Fruit fly (Drosophila melanogaster) whole organism, embryonic: ENCODE measurements around the gene Bmcp.

Experiments
- Ada2b ChIP-seq: fragments of 200-800 bp; sonication (Bioruptor generic); IDR thresholded peaks from 2 replicates; pipeline ENCODE4 v1.3.6; 2022; ENCODE audit warnings: missing biosample characterization, missing genetic modification characterization
- CG10366 ChIP-seq: fragments of 200-800 bp; sonication (Bioruptor generic); IDR thresholded peaks from 2 replicates; pipeline ENCODE4 v1.3.6; 2022; ENCODE audit warnings: missing biosample characterization, missing genetic modification characterization
- CG1233 ChIP-seq: fragments of 200-800 bp; sonication (Bioruptor generic); optimal IDR thresholded peaks from 4 replicates; lab custom pipeline; 2018; ENCODE audit warnings: missing biosample characterization, mild to moderate bottlenecking, missing genetic modification characterization
- CG13424 ChIP-seq: fragments of 200-800 bp; sonication (Bioruptor generic); optimal IDR thresholded peaks from 2 replicates; lab custom pipeline; 2019; ENCODE audit warnings: missing biosample characterization, mild to moderate bottlenecking, missing genetic modification characterization, moderate library complexity
- CG13894 ChIP-seq: fragments of 200-800 bp; sonication (Bioruptor generic); optimal IDR thresholded peaks from 3 replicates; lab custom pipeline; 2018; ENCODE audit warnings: missing biosample characterization, mild to moderate bottlenecking, missing genetic modification characterization, moderate library complexity
- CG14667 ChIP-seq: fragments of 200-800 bp; sonication (Bioruptor generic); IDR thresholded peaks from 2 replicates; pipeline ENCODE4 v1.3.6; 2022; ENCODE audit warnings: missing biosample characterization, missing genetic modification characterization
- CG14710 ChIP-seq: fragments of 200-800 bp; sonication (Bioruptor generic); optimal IDR thresholded peaks from 3 replicates; lab custom pipeline; 2019; ENCODE audit warnings: missing biosample characterization, mild to moderate bottlenecking, missing genetic modification characterization, moderate library complexity
- CG18011 ChIP-seq: fragments of 200-800 bp; sonication (Bioruptor generic); optimal IDR thresholded peaks from 2 replicates; lab custom pipeline; 2017; ENCODE audit warnings: missing biosample characterization, missing genetic modification characterization, mild to moderate bottlenecking, moderate library complexity, missing genotype
- CG1832 ChIP-seq: fragments of 200-800 bp; sonication (Bioruptor generic); optimal IDR thresholded peaks from 2 replicates; lab custom pipeline; 2017; ENCODE audit warnings: missing biosample characterization, mild to moderate bottlenecking, missing genetic modification characterization, inconsistent platforms
- CG2678 ChIP-seq: fragments of 200-800 bp; sonication (Bioruptor generic); optimal IDR thresholded peaks from 3 replicates; lab custom pipeline; 2019; ENCODE audit warnings: missing biosample characterization, mild to moderate bottlenecking, missing genetic modification characterization, moderate library complexity
- CG30431 ChIP-seq: fragments of 200-800 bp; sonication (Bioruptor generic); optimal IDR thresholded peaks from 2 replicates; lab custom pipeline; 2017; ENCODE audit warnings: missing biosample characterization, missing genetic modification characterization
- CG3281 ChIP-seq: fragments of 200-800 bp; sonication (Bioruptor generic); optimal IDR thresholded peaks from 3 replicates; lab custom pipeline; 2017; ENCODE audit warnings: missing biosample characterization, mild to moderate bottlenecking, missing genetic modification characterization
- CG6765 ChIP-seq: fragments of 200-800 bp; sonication (Bioruptor generic); optimal IDR thresholded peaks from 3 replicates; lab custom pipeline; 2017; ENCODE audit warnings: missing biosample characterization, mild to moderate bottlenecking, missing genetic modification characterization
- CG7786 ChIP-seq: fragments of 200-800 bp; sonication (Bioruptor generic); optimal IDR thresholded peaks from 2 replicates; lab custom pipeline; 2016; ENCODE audit warnings: missing biosample characterization, missing genetic modification characterization
- CG8290 ChIP-seq, 3 experiments: fragments of 200-800 bp; sonication (Bioruptor generic); optimal IDR thresholded peaks; 2 replicates each; lab custom pipeline; 2016 to 2019; ENCODE audit warnings: missing biosample characterization in 3 of 3, missing genetic modification characterization in 3 of 3, mild to moderate bottlenecking in 2 of 3, moderate library complexity in 1 of 3
- CG8478 ChIP-seq: fragments of >200 bp; optimal IDR thresholded peaks from 2 replicates; lab custom pipeline; 2018
- CG9932 ChIP-seq: fragments of 200-800 bp; sonication (Bioruptor generic); IDR thresholded peaks from 2 replicates; pipeline ENCODE4 v1.3.6; 2022; ENCODE audit warnings: missing biosample characterization, missing genetic modification characterization
- Dad ChIP-seq: fragments of 200-800 bp; sonication (Bioruptor generic); optimal IDR thresholded peaks from 3 replicates; lab custom pipeline; 2016; ENCODE audit warnings: missing biosample characterization, missing genetic modification characterization
- Dip3 ChIP-seq: fragments of 200-800 bp; sonication (Bioruptor generic); optimal IDR thresholded peaks from 3 replicates; lab custom pipeline; 2016; ENCODE audit warnings: missing biosample characterization, missing genetic modification characterization
- Fer1 ChIP-seq: fragments of 200-800 bp; sonication (Bioruptor generic); optimal IDR thresholded peaks from 2 replicates; lab custom pipeline; 2017; ENCODE audit warnings: missing biosample characterization, mild to moderate bottlenecking, missing genetic modification characterization
- Mad ChIP-seq: fragments of 200-800 bp; sonication (Bioruptor generic); optimal IDR thresholded peaks from 2 replicates; lab custom pipeline; 2016; ENCODE audit warnings: missing biosample characterization, missing genetic modification characterization
- Max ChIP-seq: fragments of 200-800 bp; sonication (Bioruptor generic); optimal IDR thresholded peaks from 2 replicates; lab custom pipeline; 2016; ENCODE audit warnings: missing biosample characterization, mild to moderate bottlenecking, missing genetic modification characterization
- NC2α ChIP-seq: fragments of 200-800 bp; sonication (Bioruptor generic); optimal IDR thresholded peaks from 2 replicates; lab custom pipeline; 2016; ENCODE audit warnings: missing biosample characterization, missing genetic modification characterization
- NC2β ChIP-seq: fragments of 200-800 bp; sonication (Bioruptor generic); optimal IDR thresholded peaks from 2 replicates; lab custom pipeline; 2016; ENCODE audit warnings: missing biosample characterization, missing genetic modification characterization
- Rfx ChIP-seq: fragments of 200-800 bp; sonication (Bioruptor generic); IDR thresholded peaks from 2 replicates; pipeline ENCODE4 v1.3.6; 2022; ENCODE audit warnings: missing biosample characterization, missing genetic modification characterization
- Tbp ChIP-seq: fragments of >200 bp; optimal IDR thresholded peaks from 2 replicates; lab custom pipeline; 2018; ENCODE audit warnings: missing biosample characterization, missing genetic modification characterization
- Trl ChIP-seq, 3 experiments: fragments of >200 bp in 2 of 3; fragments of 200-800 bp in 1 of 3; sonication (Bioruptor generic) in 1 of 3; optimal IDR thresholded peaks; 2 replicates in 1 of 3; 3 replicates in 2 of 3; lab custom pipeline; 2016 to 2017; ENCODE audit warnings: missing biosample characterization in 1 of 3, missing genetic modification characterization in 1 of 3
- al ChIP-seq: fragments of 200-800 bp; sonication (Bioruptor generic); IDR thresholded peaks from 2 replicates; pipeline ENCODE4 v1.3.6; 2022; ENCODE audit warnings: missing biosample characterization, missing genetic modification characterization
- amos ChIP-seq: fragments of 200-800 bp; sonication (Bioruptor generic); IDR thresholded peaks from 2 replicates; pipeline ENCODE4 v1.3.6; 2022; ENCODE audit warnings: missing biosample characterization, missing genetic modification characterization; ENCODE audit not compliant: partially characterized antibody
- chinmo ChIP-seq: fragments of 200-800 bp; sonication (Bioruptor generic); IDR thresholded peaks from 4 replicates; pipeline ENCODE4 v1.3.6; 2022; ENCODE audit warnings: missing biosample characterization, missing genetic modification characterization; ENCODE audit not compliant: partially characterized antibody
- da ChIP-seq: fragments of 200-800 bp; sonication (Bioruptor generic); optimal IDR thresholded peaks from 2 replicates; lab custom pipeline; 2016; ENCODE audit warnings: missing biosample characterization, missing genetic modification characterization
- dati ChIP-seq: fragments of 200-800 bp; sonication (Bioruptor generic); IDR thresholded peaks from 2 replicates; pipeline ENCODE4 v1.3.6; 2022; ENCODE audit warnings: missing biosample characterization, missing genetic modification characterization
- dm ChIP-seq: fragments of 200-800 bp; sonication (Bioruptor generic); optimal IDR thresholded peaks from 3 replicates; lab custom pipeline; 2016; ENCODE audit warnings: missing biosample characterization, missing genetic modification characterization
- ems ChIP-seq: fragments of 200-800 bp; sonication (Bioruptor generic); optimal IDR thresholded peaks from 3 replicates; lab custom pipeline; 2016; ENCODE audit warnings: missing biosample characterization, missing genetic modification characterization
- gem ChIP-seq: fragments of 200-800 bp; sonication (Bioruptor generic); optimal IDR thresholded peaks from 2 replicates; lab custom pipeline; 2019; ENCODE audit warnings: missing biosample characterization, mild to moderate bottlenecking, missing genetic modification characterization, moderate library complexity
- h ChIP-seq: fragments of >200 bp; optimal IDR thresholded peaks from 2 replicates; lab custom pipeline; 2017
- ind ChIP-seq: fragments of 200-800 bp; sonication (Bioruptor generic); optimal IDR thresholded peaks from 3 replicates; lab custom pipeline; 2016; ENCODE audit warnings: missing biosample characterization, missing genetic modification characterization
- inv ChIP-seq: fragments of 200-800 bp; sonication (Bioruptor generic); IDR thresholded peaks from 2 replicates; pipeline ENCODE4 v1.3.6; 2022; ENCODE audit warnings: missing biosample characterization, missing genetic modification characterization; ENCODE audit not compliant: partially characterized antibody
- kay ChIP-seq: fragments of 200-800 bp; sonication (Bioruptor generic); optimal IDR thresholded peaks from 2 replicates; lab custom pipeline; 2016; ENCODE audit warnings: missing biosample characterization, missing genetic modification characterization
- ken ChIP-seq: fragments of 200-800 bp; sonication (Bioruptor generic); IDR thresholded peaks from 3 replicates; pipeline ENCODE4 v1.3.6; 2022; ENCODE audit warnings: missing biosample characterization, missing genetic modification characterization
- knrl ChIP-seq: fragments of 200-800 bp; sonication (Bioruptor generic); IDR thresholded peaks from 3 replicates; pipeline ENCODE4 v1.3.6; 2022; ENCODE audit warnings: missing biosample characterization, missing genetic modification characterization; ENCODE audit not compliant: partially characterized antibody
- lilli ChIP-seq: fragments of 200-800 bp; sonication (Bioruptor generic); optimal IDR thresholded peaks from 3 replicates; lab custom pipeline; 2016; ENCODE audit warnings: missing biosample characterization, missing genetic modification characterization
- org-1 ChIP-seq: fragments of 200-800 bp; sonication (Bioruptor generic); optimal IDR thresholded peaks from 2 replicates; lab custom pipeline; 2017; ENCODE audit warnings: missing biosample characterization, missing genetic modification characterization
- psq ChIP-seq: fragments of 200-800 bp; sonication (Bioruptor generic); optimal IDR thresholded peaks from 2 replicates; lab custom pipeline; 2017; ENCODE audit warnings: missing biosample characterization, missing genetic modification characterization
- rib ChIP-seq: fragments of 200-800 bp; sonication (Bioruptor generic); IDR thresholded peaks from 2 replicates; pipeline ENCODE4 v1.3.6; 2022; ENCODE audit warnings: missing biosample characterization, missing genetic modification characterization
- sd ChIP-seq: fragments of 200-800 bp; sonication (Bioruptor generic); optimal IDR thresholded peaks from 3 replicates; lab custom pipeline; 2018; ENCODE audit warnings: missing biosample characterization, mild to moderate bottlenecking, missing genetic modification characterization, moderate library complexity
- tgo ChIP-seq: fragments of 200-800 bp; sonication (Bioruptor generic); IDR thresholded peaks from 3 replicates; pipeline ENCODE4 v1.3.6; 2022; ENCODE audit warnings: missing biosample characterization, missing genetic modification characterization
- unpg ChIP-seq: fragments of 200-800 bp; sonication (Bioruptor generic); optimal IDR thresholded peaks from 3 replicates; lab custom pipeline; 2018; ENCODE audit warnings: missing biosample characterization, mild to moderate bottlenecking, missing genetic modification characterization, moderate library complexity
- zfh1 ChIP-seq: fragments of 200-800 bp; sonication (Bioruptor generic); IDR thresholded peaks from 3 replicates; pipeline ENCODE4 v1.3.6; 2022; ENCODE audit warnings: missing biosample characterization, missing genetic modification characterization

The Bmcp gene

DNA sequence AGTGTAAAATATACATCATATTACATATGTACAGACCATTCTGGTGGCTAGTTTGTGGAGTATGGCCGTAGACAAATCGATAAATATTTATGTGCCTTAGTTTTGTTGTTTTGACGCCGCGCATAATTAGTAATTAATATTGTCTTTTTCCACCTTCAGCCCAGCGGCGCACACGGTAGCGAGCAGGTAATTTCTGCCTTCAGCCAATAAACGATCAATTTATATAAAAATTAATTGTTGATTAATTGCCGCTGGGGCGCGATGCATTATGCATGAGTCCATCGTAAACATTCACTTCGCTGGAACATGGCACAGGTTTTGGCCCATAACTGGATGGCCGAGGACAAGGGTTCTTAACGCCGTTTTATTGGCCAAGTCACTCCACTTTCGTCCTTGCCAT, 3.4 kb upstream of the Bmcp start (continued):
- TF ChIP-seq CG7786 (GFP tag; lab: Kevin White, UChicago), result no peak

DNA sequence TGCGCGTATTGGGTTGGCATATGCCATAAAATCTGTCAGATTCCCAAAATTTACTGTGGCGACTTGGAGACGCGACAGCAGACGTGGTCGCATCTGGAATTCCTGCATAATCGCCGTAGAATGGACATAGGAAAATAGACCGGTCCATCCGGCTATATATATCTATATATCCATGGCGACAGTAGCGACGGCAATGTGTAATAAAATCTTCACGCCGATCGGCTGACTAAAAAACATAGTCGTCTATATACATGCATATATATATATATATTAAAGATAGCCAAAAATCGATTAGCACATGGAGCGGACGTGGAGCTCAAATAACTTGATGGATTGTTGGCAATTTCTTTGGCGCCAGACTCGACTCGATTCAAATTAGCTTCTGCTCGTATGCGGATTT, 2.7 kb upstream of the Bmcp start:
- TF ChIP-seq NC2α (GFP tag; lab: Kevin White, UChicago) (no peak), CG13894 (tag; lab: Kevin White, UChicago) (peak; percentile 95), NC2β (no peak), CG18011 (peak; percentile 5), h (no peak), dati (GFP tag; lab: Robert Waterston, UW) (no peak), CG14710 (tag; lab: Kevin White, UChicago) (no peak), CG10366 (no peak), ems (GFP tag; lab: Kevin White, UChicago) (no peak), CG2678 (tag; lab: Kevin White, UChicago) (no peak), knrl (GFP tag; lab: Robert Waterston, UW) (no peak), sd (tag; lab: Kevin White, UChicago) (peak; percentile 87), rib (GFP tag; lab: Robert Waterston, UW) (no peak), dm (GFP tag; lab: Kevin White, UChicago) (no peak), CG14667 (GFP tag; lab: Robert Waterston, UW) (no peak), Dad (GFP tag; lab: Kevin White, UChicago) (no peak), CG8478 (lab: Kevin White, UChicago) (no peak), lilli (GFP tag; lab: Kevin White, UChicago) (no peak), ken (GFP tag; lab: Robert Waterston, UW) (no peak)

DNA sequence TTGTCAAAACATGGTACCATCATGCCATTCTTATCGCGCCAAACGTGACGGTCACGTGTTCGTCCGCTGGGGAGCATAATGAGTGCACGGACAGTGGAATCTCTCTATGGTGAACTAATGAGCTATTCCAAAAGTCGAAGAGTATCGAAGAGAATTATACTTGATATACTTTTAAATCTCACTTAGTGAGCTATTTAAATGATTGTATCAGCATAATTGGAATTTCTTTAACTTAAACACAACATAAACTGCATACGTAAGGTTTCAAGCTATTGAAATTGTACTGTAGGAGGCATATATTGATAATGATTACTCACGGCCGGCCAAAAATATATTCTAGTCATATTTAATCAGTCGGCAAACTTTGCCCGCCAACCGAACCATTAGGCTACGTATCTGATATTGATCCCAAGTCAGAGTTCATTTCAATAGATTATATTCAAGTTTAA, 788 bp downstream of the Bmcp start:
- TF ChIP-seq inv (no peak), CG6765 (GFP tag; lab: Kevin White, UChicago) (no peak), amos (GFP tag; lab: Robert Waterston, UW) (no peak), CG13424 (tag; lab: Kevin White, UChicago) (peak; percentile 2), Rfx (GFP tag; lab: Robert Waterston, UW) (peak; percentile 56), CG1233 (GFP tag; lab: Kevin White, UChicago) (no peak), ind (no peak), unpg (GFP tag; lab: Kevin White, UChicago) (peak; percentile 37), gem (tag; lab: Kevin White, UChicago) (peak; percentile 50), tgo (GFP tag; lab: Robert Waterston, UW) (peak; percentile 35; the same call in 1 of the 3 replicates), lilli (GFP tag; lab: Kevin White, UChicago) (peak; percentile 19), Tbp (GFP tag; lab: Kevin White, UChicago) (no peak), CG3281 (GFP tag; lab: Kevin White, UChicago) (peak; percentile 20), kay (GFP tag; lab: Kevin White, UChicago) (no peak), Trl (optimal IDR thresholded peaks at IDR 0.05; lab: Kevin White, UChicago) (no peak), Trl (GFP tag; optimal IDR thresholded peaks at IDR 0.05; lab: Kevin White, UChicago) (no peak), psq (GFP tag; lab: Kevin White, UChicago) (no peak), CG8290 (GFP tag; optimal IDR thresholded peaks at IDR 0.05; lab: Kevin White, UChicago) (no peak), CG8290 (tag; optimal IDR thresholded peaks at IDR 0.05; lab: Kevin White, UChicago) (peak in 1 of 2 experiments; percentile 36), zfh1 (GFP tag; lab: Robert Waterston, UW) (no peak; the same call in 2 of the 3 replicates), CG1832 (GFP tag; lab: Kevin White, UChicago) (no peak), Max (GFP tag; lab: Kevin White, UChicago) (no peak), al (GFP tag; lab: Robert Waterston, UW) (peak; percentile 29; the same call in 1 of the 2 replicates), Ada2b (GFP tag; lab: Robert Waterston, UW) (peak; percentile 57), da (no peak), Dip3 (peak; percentile 20), Fer1 (GFP tag; lab: Kevin White, UChicago) (peak; percentile 8), CG9932 (peak; percentile 45), CG30431 (GFP tag; lab: Kevin White, UChicago) (no peak), org-1 (GFP tag; lab: Kevin White, UChicago) (peak; percentile 16), Mad (GFP tag; lab: Kevin White, UChicago) (no peak), chinmo (GFP tag; lab: Robert Waterston, UW) (no peak)
